Worm (Caenorhabditis elegans) whole organism, late embryonic: Measurements from ENCODE around the gene C05C10.8.

Experiments
- C08G9.2 ChIP-seq: sonication (generic microtip); optimal IDR thresholded peaks from 2 replicates; lab custom pipeline; 2016; ENCODE audit warnings: mild to moderate bottlenecking, missing genetic modification characterization, moderate library complexity, missing compliant biosample characterization
- K02D7.2 ChIP-seq: sonication (generic microtip); optimal IDR thresholded peaks from 2 replicates; lab custom pipeline; 2017; ENCODE audit warnings: mild to moderate bottlenecking, missing genetic modification characterization, missing compliant biosample characterization
- K09A11.1 ChIP-seq: sonication (generic microtip); optimal IDR thresholded peaks from 2 replicates; lab custom pipeline; 2017; ENCODE audit warnings: antibody characterized with exemption, mild to moderate bottlenecking, missing genetic modification characterization, missing compliant biosample characterization; ENCODE audit not compliant: insufficient read depth
- T23F11.4 ChIP-seq: fragments of 200-800 bp; sonication (Bioruptor generic); optimal IDR thresholded peaks from 2 replicates; lab custom pipeline; 2018; ENCODE audit warnings: mild to moderate bottlenecking, missing genetic modification characterization, missing compliant biosample characterization
- Y22D7AL.16 ChIP-seq: sonication (generic microtip); optimal IDR thresholded peaks from 2 replicates; lab custom pipeline; 2016; ENCODE audit warnings: missing genetic modification characterization, missing compliant biosample characterization
- ahr-1 ChIP-seq: sonication (generic microtip); optimal IDR thresholded peaks from 2 replicates; lab custom pipeline; 2016; ENCODE audit warnings: missing genetic modification characterization, missing compliant biosample characterization
- ceh-14 ChIP-seq: sonication (generic microtip); optimal IDR thresholded peaks from 2 replicates; lab custom pipeline; 2016; ENCODE audit warnings: missing genotype, missing genetic modification characterization, missing compliant biosample characterization
- ceh-18 ChIP-seq: sonication (generic microtip); optimal IDR thresholded peaks from 2 replicates; lab custom pipeline; 2016; ENCODE audit warnings: missing genetic modification characterization, missing compliant biosample characterization
- ceh-2 ChIP-seq: sonication (generic microtip); optimal IDR thresholded peaks from 2 replicates; lab custom pipeline; 2016; ENCODE audit warnings: missing genotype, missing genetic modification characterization, missing compliant biosample characterization
- ceh-24 ChIP-seq: sonication (generic microtip); optimal IDR thresholded peaks from 2 replicates; lab custom pipeline; 2016; ENCODE audit warnings: mild to moderate bottlenecking, missing genetic modification characterization, missing compliant biosample characterization
- ceh-30 ChIP-seq: fragments of 150-350 bp; optimal IDR thresholded peaks from 2 replicates; lab custom pipeline; 2014; ENCODE audit warnings: missing biosample characterization, missing genetic modification characterization
- ceh-45 ChIP-seq: fragments of 200-800 bp; sonication (Bioruptor generic); IDR thresholded peaks from 2 replicates; pipeline ENCODE4 v1.3.6; 2022; ENCODE audit warnings: missing genetic modification reagents, missing genetic modification characterization, missing compliant biosample characterization
- ceh-48 ChIP-seq: sonication (generic microtip); optimal IDR thresholded peaks from 2 replicates; lab custom pipeline; 2016; ENCODE audit warnings: missing genetic modification characterization, inconsistent platforms, missing compliant biosample characterization
- ceh-6 ChIP-seq: fragments of 200-800 bp; sonication (Bioruptor generic); optimal IDR thresholded peaks from 2 replicates; lab custom pipeline; 2018; ENCODE audit warnings: mild to moderate bottlenecking, missing genetic modification characterization, missing compliant biosample characterization
- ceh-9 ChIP-seq: sonication (generic microtip); optimal IDR thresholded peaks from 2 replicates; lab custom pipeline; 2016; ENCODE audit warnings: mild to moderate bottlenecking, missing genetic modification characterization, inconsistent platforms, missing compliant biosample characterization
- dmd-4 ChIP-seq: sonication (generic microtip); optimal IDR thresholded peaks from 2 replicates; lab custom pipeline; 2016; ENCODE audit warnings: borderline replicate concordance, missing genetic modification characterization, missing compliant biosample characterization
- elt-2 ChIP-seq: sonication (generic microtip); optimal IDR thresholded peaks from 2 replicates; lab custom pipeline; 2016; ENCODE audit warnings: missing genetic modification reagents, missing genetic modification characterization, missing compliant biosample characterization
- elt-4 ChIP-seq: sonication (generic microtip); optimal IDR thresholded peaks from 2 replicates; lab custom pipeline; 2016; ENCODE audit warnings: missing genetic modification characterization, missing compliant biosample characterization
- fax-1 ChIP-seq: sonication (generic microtip); optimal IDR thresholded peaks from 2 replicates; lab custom pipeline; 2016; ENCODE audit warnings: missing genotype, missing genetic modification characterization, missing compliant biosample characterization
- fkh-10 ChIP-seq: fragments of 150-350 bp; optimal IDR thresholded peaks from 2 replicates; lab custom pipeline; 2014; ENCODE audit warnings: missing biosample characterization, missing genetic modification reagents, missing genetic modification characterization
- fkh-6 ChIP-seq: sonication (generic microtip); optimal IDR thresholded peaks from 2 replicates; lab custom pipeline; 2016; ENCODE audit warnings: missing genetic modification characterization, missing compliant biosample characterization
- gmeb-2 ChIP-seq: sonication (generic microtip); optimal IDR thresholded peaks from 2 replicates; lab custom pipeline; 2016; ENCODE audit warnings: missing genetic modification characterization, inconsistent platforms, missing compliant biosample characterization
- hlh-13 ChIP-seq: fragments of 200-800 bp; sonication (Bioruptor generic); optimal IDR thresholded peaks from 2 replicates; lab custom pipeline; 2018; ENCODE audit warnings: mild to moderate bottlenecking, missing genetic modification characterization, missing compliant biosample characterization
- hlh-30 ChIP-seq: sonication (generic microtip); optimal IDR thresholded peaks from 2 replicates; lab custom pipeline; 2017; ENCODE audit warnings: antibody characterized with exemption, missing genetic modification characterization, missing compliant biosample characterization; ENCODE audit not compliant: insufficient read depth
- hlh-6 ChIP-seq: sonication (generic microtip); optimal IDR thresholded peaks from 2 replicates; lab custom pipeline; 2016; ENCODE audit warnings: missing genotype, missing genetic modification characterization, missing compliant biosample characterization
- hlh-8 ChIP-seq: sonication (generic microtip); optimal IDR thresholded peaks from 2 replicates; lab custom pipeline; 2016; ENCODE audit warnings: missing genotype, missing genetic modification characterization, missing compliant biosample characterization
- nhr-11 ChIP-seq: fragments of 150-350 bp; optimal IDR thresholded peaks from 2 replicates; lab custom pipeline; 2014; ENCODE audit warnings: missing biosample characterization, missing genetic modification characterization
- npax-4 ChIP-seq: sonication (generic microtip); optimal IDR thresholded peaks from 2 replicates; lab custom pipeline; 2016; ENCODE audit warnings: missing genetic modification characterization, missing compliant biosample characterization
- pat-9 ChIP-seq: fragments of 200-800 bp; sonication (Bioruptor generic); optimal IDR thresholded peaks from 2 replicates; lab custom pipeline; 2018; ENCODE audit warnings: mild to moderate bottlenecking, missing genetic modification characterization, moderate library complexity, missing compliant biosample characterization
- pha-2 ChIP-seq: sonication (generic microtip); optimal IDR thresholded peaks from 2 replicates; lab custom pipeline; 2017; ENCODE audit warnings: mild to moderate bottlenecking, missing genetic modification characterization, missing compliant biosample characterization
- pha-4 ChIP-seq: fragments of 150-350 bp; optimal IDR thresholded peaks from 2 replicates; lab custom pipeline; 2018; ENCODE audit warnings: missing biosample characterization, missing genetic modification reagents, missing genetic modification characterization
- pqm-1 ChIP-seq: sonication (generic microtip); optimal IDR thresholded peaks from 2 replicates; lab custom pipeline; 2016; ENCODE audit warnings: missing genetic modification characterization, missing compliant biosample characterization
- pros-1 ChIP-seq: fragments of 150-350 bp; optimal IDR thresholded peaks from 2 replicates; lab custom pipeline; 2014; ENCODE audit warnings: missing biosample characterization, missing genetic modification reagents, missing genetic modification characterization
- sox-4 ChIP-seq: sonication (generic microtip); optimal IDR thresholded peaks from 2 replicates; lab custom pipeline; 2017; ENCODE audit warnings: mild to moderate bottlenecking, missing genetic modification characterization, inconsistent platforms, missing compliant biosample characterization
- syd-9 ChIP-seq: sonication (generic microtip); optimal IDR thresholded peaks from 2 replicates; lab custom pipeline; 2016; ENCODE audit warnings: mild to moderate bottlenecking, missing genetic modification characterization, moderate library complexity, missing compliant biosample characterization
- tbx-2 ChIP-seq: sonication (generic microtip); optimal IDR thresholded peaks from 2 replicates; lab custom pipeline; 2016; ENCODE audit warnings: missing genetic modification characterization, missing compliant biosample characterization
- tbx-7 ChIP-seq: sonication (generic microtip); optimal IDR thresholded peaks from 2 replicates; lab custom pipeline; 2016; ENCODE audit warnings: missing genotype, missing genetic modification characterization, missing compliant biosample characterization
- unc-3 ChIP-seq, 2 experiments: fragments of 200-800 bp in 1 of 2; sonication (Bioruptor generic) in 1 of 2; sonication (generic microtip) in 1 of 2; conservative IDR thresholded peaks in 1 of 2; optimal IDR thresholded peaks in 1 of 2; 2 replicates each; pipeline versions ENCODE4 v1.3.6 to Lab custom; 2016 to 2022; ENCODE audit warnings: missing compliant biosample characterization in 2 of 2, missing genetic modification characterization in 2 of 2, missing genetic modification reagents in 1 of 2
- unc-42 ChIP-seq: sonication (generic microtip); optimal IDR thresholded peaks from 2 replicates; lab custom pipeline; 2016; ENCODE audit warnings: missing genotype, missing genetic modification characterization, missing compliant biosample characterization
- unc-55 ChIP-seq: sonication (generic microtip); optimal IDR thresholded peaks from 2 replicates; lab custom pipeline; 2017; ENCODE audit warnings: missing biosample characterization, missing genetic modification reagents, missing genetic modification characterization
- zip-5 ChIP-seq: sonication (generic microtip); optimal IDR thresholded peaks from 2 replicates; lab custom pipeline; 2016; ENCODE audit warnings: missing genetic modification characterization, missing compliant biosample characterization

The C05C10.8 gene

DNA sequence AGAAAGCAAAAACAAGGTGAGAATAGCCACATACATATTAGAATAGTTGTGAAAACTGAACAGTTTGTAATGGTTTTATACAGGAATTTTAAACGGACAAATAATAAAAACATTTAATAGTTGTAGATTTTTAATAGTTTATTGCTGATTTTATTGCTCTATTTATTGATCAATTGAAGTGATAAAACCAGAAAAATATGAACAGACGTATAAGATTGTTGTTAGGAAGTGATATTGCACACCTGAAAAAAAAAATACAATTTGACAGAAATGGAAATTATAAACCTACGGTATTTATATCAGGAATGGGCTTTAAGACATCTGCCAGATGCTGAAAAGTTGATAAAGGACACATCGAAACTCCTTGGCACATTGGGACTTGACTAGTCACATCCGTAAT lies at the start of gene C05C10.8:
TSS of gene C05C10.8 (minus strand) at position 101 of the 400 bp plus-strand sequence.
- TF ChIP-seq hlh-8 (no peak), elt-4 (tag; lab: Kevin White, UChicago) (no peak), Y22D7AL.16 (tag; lab: Kevin White, UChicago) (no peak), tbx-2 (no peak), ahr-1 (tag; lab: Kevin White, UChicago) (no peak), K09A11.1 (tag; lab: Kevin White, UChicago) (no peak), ceh-30 (tag; lab: Kevin White, UChicago) (no peak), npax-4 (tag; lab: Kevin White, UChicago) (no peak)
- TF ChIP-seq, all 69 proteins: peak for 0

DNA sequence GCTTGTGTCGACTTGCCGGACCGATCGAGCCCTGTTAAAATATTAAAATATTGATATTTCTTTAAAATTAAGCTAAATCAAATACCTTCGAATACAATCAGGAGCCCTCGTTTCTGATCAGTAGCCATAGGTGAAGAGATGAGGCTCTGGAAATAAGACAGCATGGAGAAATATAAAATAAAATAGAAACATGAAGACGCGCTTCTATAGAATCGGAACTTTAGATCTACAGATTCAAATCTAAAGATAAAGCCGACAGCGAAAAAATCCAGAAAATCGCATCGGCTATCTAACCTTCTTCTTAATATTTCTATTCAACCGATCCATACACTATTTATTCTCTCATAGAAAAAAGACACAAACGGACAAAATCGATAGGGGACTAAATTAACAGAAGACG lies 49.1 kb upstream of the C05C10.8 start, which contains the start of gene dtmk-1:
TSS of gene dtmk-1 (minus strand) at position 146 of the 400 bp plus-strand sequence.
- TF ChIP-seq ceh-48 (no peak), unc-42 (tag; lab: Kevin White, UChicago) (no peak), hlh-6 (tag; lab: Kevin White, UChicago) (no peak), pros-1 (tag; lab: Kevin White, UChicago) (no peak), sox-4 (tag; lab: Kevin White, UChicago) (no peak), ceh-14 (tag; lab: Kevin White, UChicago) (no peak), fax-1 (tag; lab: Kevin White, UChicago) (no peak), hlh-30 (tag; lab: Kevin White, UChicago) (no peak), nhr-11 (no peak), pha-2 (no peak), tbx-7 (tag; lab: Kevin White, UChicago) (no peak), C08G9.2 (tag; lab: Kevin White, UChicago) (no peak), zip-5 (tag; lab: Kevin White, UChicago) (no peak), pqm-1 (tag; lab: Kevin White, UChicago) (no peak), unc-3 (GFP tag; conservative IDR thresholded peaks at IDR 0.05; lab: Robert Waterston, UW) (no peak), unc-3 (tag; optimal IDR thresholded peaks at IDR 0.05; lab: Kevin White, UChicago) (no peak), fkh-6 (tag; lab: Kevin White, UChicago) (no peak), unc-55 (GFP tag; lab: Kevin White, UChicago) (no peak), syd-9 (tag; lab: Kevin White, UChicago) (no peak)

ce11 chrII:9965325-9965724 lies 47.5 kb upstream of the C05C10.8 start:
- TF ChIP-seq hlh-13 (GFP tag; lab: Kevin White, UChicago) (no peak), ceh-24 (tag; lab: Kevin White, UChicago) (no peak), pha-4 (tag; lab: Kevin White, UChicago) (no peak), gmeb-2 (tag; lab: Kevin White, UChicago) (no peak), ceh-18 (tag; lab: Kevin White, UChicago) (no peak), pat-9 (tag; lab: Kevin White, UChicago) (no peak), ceh-45 (GFP tag; lab: Robert Waterston, UW) (no peak), elt-2 (tag; lab: Kevin White, UChicago) (no peak), pqm-1 (tag; lab: Kevin White, UChicago) (no peak)

DNA sequence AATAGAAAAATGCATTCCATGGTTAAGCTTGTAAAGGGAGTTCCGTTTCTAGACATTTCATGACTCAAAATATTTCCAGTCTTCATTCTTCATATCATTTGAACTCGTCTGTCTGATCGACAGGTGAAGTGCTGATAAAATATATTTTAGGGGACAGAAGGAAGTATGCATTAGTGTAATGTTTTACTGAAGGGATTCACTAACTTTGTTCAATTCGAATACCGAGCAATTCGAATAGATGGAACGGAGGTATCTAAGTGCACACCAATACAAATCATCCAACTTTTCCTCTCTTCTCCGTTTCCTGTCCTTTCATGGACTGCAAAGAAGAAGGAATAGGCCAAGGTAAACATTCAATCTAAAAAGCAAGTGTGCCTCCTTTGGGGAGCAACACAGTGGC lies 46.0 kb upstream of the C05C10.8 start:
- no peak for TF ChIP-seq zip-5 (tag; lab: Kevin White, UChicago)
- TF ChIP-seq ceh-9 (tag; lab: Kevin White, UChicago) = no peak
- TF ChIP-seq fkh-10 (GFP tag; lab: Kevin White, UChicago) = no peak
- no peak for TF ChIP-seq T23F11.4
- TF ChIP-seq ceh-6 = no peak
- TF ChIP-seq pha-4 (tag; lab: Kevin White, UChicago) = no peak
- TF ChIP-seq ceh-14 (tag; lab: Kevin White, UChicago) = no peak
- no peak for TF ChIP-seq ceh-18 (tag; lab: Kevin White, UChicago)
- TF ChIP-seq K09A11.1 (tag; lab: Kevin White, UChicago) = no peak
- no peak for TF ChIP-seq K02D7.2
- TF ChIP-seq dmd-4 (tag; lab: Kevin White, UChicago) = no peak
- no peak for TF ChIP-seq ceh-2 (tag; lab: Kevin White, UChicago)
